Fruit fly (Drosophila melanogaster): ENCODE measurements around the gene CG44869.

- TF ChIP-seq psq (optimal IDR thresholded peaks at IDR 0.05) (no peak), usp (GFP tag; optimal IDR thresholded peaks at IDR 0.05) (no peak), EcR (GFP tag; optimal IDR thresholded peaks at IDR 0.05) (no peak), Dll (optimal IDR thresholded peaks at IDR 0.05) (no peak), CG8478 (optimal IDR thresholded peaks at IDR 0.05) (no peak), pan (optimal IDR thresholded peaks at IDR 0.05) (no peak)
Observed at dm6 chr2L:15385340-15385739, 32.8 kb downstream of the CG44869 start.
